Worm (Caenorhabditis elegans) whole organism, L1 larva: ENCODE measurements around the gene C56G2.22.

Source experiments
- Y116A8C.19 ChIP-seq: sonication (generic microtip); optimal IDR thresholded peaks from 2 replicates; lab custom pipeline; 2016; ENCODE audit warnings: missing compliant biosample characterization, missing genetic modification characterization, borderline replicate concordance
- aha-1 ChIP-seq: fragments of 150-350 bp; optimal IDR thresholded peaks from 2 replicates; lab custom pipeline; 2014; ENCODE audit warnings: missing biosample characterization, missing genetic modification characterization
- alr-1 ChIP-seq: fragments of 200-800 bp; sonication (Bioruptor generic); optimal IDR thresholded peaks from 2 replicates; lab custom pipeline; 2018; ENCODE audit warnings: borderline replicate concordance, mild to moderate bottlenecking, missing genetic modification characterization, missing compliant biosample characterization
- aly-2 ChIP-seq: fragments of 150-350 bp; optimal IDR thresholded peaks from 2 replicates; lab custom pipeline; 2014; ENCODE audit warnings: missing biosample characterization, missing genetic modification characterization
- ama-1 ChIP-seq: fragments of 150-350 bp; optimal IDR thresholded peaks from 2 replicates; lab custom pipeline; 2014
- blmp-1 ChIP-seq: fragments of 150-350 bp; optimal IDR thresholded peaks from 2 replicates; lab custom pipeline; 2014; ENCODE audit warnings: missing biosample characterization, missing genetic modification characterization
- ceh-63 ChIP-seq: fragments of 200-800 bp; sonication (Bioruptor generic); optimal IDR thresholded peaks from 2 replicates; lab custom pipeline; 2018; ENCODE audit warnings: mild to moderate bottlenecking, missing genetic modification characterization, missing compliant biosample characterization
- ces-1 ChIP-seq: fragments of 150-350 bp; optimal IDR thresholded peaks from 2 replicates; lab custom pipeline; 2014; ENCODE audit warnings: missing biosample characterization, missing genetic modification reagents, missing genetic modification characterization
- dpl-1 ChIP-seq, 3 experiments: fragments of 150-350 bp in 2 of 3; sonication (generic microtip) in 1 of 3; optimal IDR thresholded peaks; 2 replicates each; lab custom pipeline; 2014 to 2017; ENCODE audit warnings: missing biosample characterization in 3 of 3, missing genetic modification characterization in 3 of 3, missing genetic modification reagents in 3 of 3
- dsc-1 ChIP-seq: sonication (generic microtip); optimal IDR thresholded peaks from 2 replicates; lab custom pipeline; 2016; ENCODE audit warnings: mild to moderate bottlenecking, missing genetic modification characterization, missing compliant biosample characterization
- efl-1 ChIP-seq, 4 experiments: fragments of 150-350 bp; optimal IDR thresholded peaks in 3 of 4; peaks in 1 of 4; 1 replicate in 1 of 4; 2 replicates in 3 of 4; lab custom pipeline; 2014; ENCODE audit warnings: missing biosample characterization in 2 of 4, missing genetic modification characterization in 2 of 4, missing genetic modification reagents in 2 of 4
- efl-3 ChIP-seq: fragments of 200-800 bp; sonication (Bioruptor generic); optimal IDR thresholded peaks from 2 replicates; lab custom pipeline; 2018; ENCODE audit warnings: mild to moderate bottlenecking, missing genetic modification characterization, missing compliant biosample characterization
- egl-13 ChIP-seq: sonication (generic microtip); optimal IDR thresholded peaks from 2 replicates; lab custom pipeline; 2016; ENCODE audit warnings: missing genotype, missing genetic modification reagents, missing genetic modification characterization, missing compliant biosample characterization
- egl-27 ChIP-seq, 2 experiments: fragments of 150-350 bp in 1 of 2; sonication (generic microtip); optimal IDR thresholded peaks; 3 replicates each; lab custom pipeline; 2017 to 2018; ENCODE audit warnings: missing biosample characterization in 2 of 2, missing genetic modification characterization in 2 of 2, missing genetic modification reagents in 2 of 2
- elt-3 ChIP-seq, 6 experiments: fragments of 150-350 bp in 1 of 6; sonication (generic microtip); optimal IDR thresholded peaks; 2 replicates each; lab custom pipeline; 2017 to 2018; ENCODE audit warnings: missing biosample characterization in 6 of 6, missing genetic modification characterization in 6 of 6, inconsistent platforms in 1 of 6
- ets-5 ChIP-seq: fragments of 200-800 bp; sonication (Bioruptor generic); IDR thresholded peaks from 2 replicates; pipeline ENCODE4 v1.3.6; 2022; ENCODE audit warnings: missing genetic modification characterization, missing compliant biosample characterization
- fkh-10 ChIP-seq: sonication (generic microtip); optimal IDR thresholded peaks from 2 replicates; lab custom pipeline; 2017; ENCODE audit warnings: missing biosample characterization, missing genetic modification reagents, missing genetic modification characterization
- fkh-4 ChIP-seq: sonication (generic microtip); optimal IDR thresholded peaks from 2 replicates; lab custom pipeline; 2016; ENCODE audit warnings: missing compliant biosample characterization, missing genetic modification characterization, borderline replicate concordance
- fkh-8 ChIP-seq: sonication (generic microtip); optimal IDR thresholded peaks from 2 replicates; lab custom pipeline; 2016; ENCODE audit warnings: mild to moderate bottlenecking, missing genetic modification characterization, missing compliant biosample characterization
- grh-1 ChIP-seq: fragments of 200-800 bp; sonication (Bioruptor generic); IDR thresholded peaks from 2 replicates; pipeline ENCODE4 v1.3.6; 2022; ENCODE audit warnings: missing genetic modification reagents, missing genetic modification characterization, missing compliant biosample characterization
- hlh-17 ChIP-seq: fragments of 200-800 bp; sonication (Bioruptor generic); optimal IDR thresholded peaks from 2 replicates; lab custom pipeline; 2018; ENCODE audit warnings: missing genetic modification characterization, mild to moderate bottlenecking, missing compliant biosample characterization, moderate library complexity, borderline replicate concordance
- irx-1 ChIP-seq: sonication (generic microtip); optimal IDR thresholded peaks from 2 replicates; lab custom pipeline; 2016; ENCODE audit warnings: missing genetic modification characterization, missing compliant biosample characterization
- lin-13 ChIP-seq: fragments of 150-350 bp; optimal IDR thresholded peaks from 2 replicates; lab custom pipeline; 2014; ENCODE audit warnings: missing biosample characterization, missing genetic modification reagents, missing genetic modification characterization
- lin-35 ChIP-seq, 2 experiments: fragments of 150-350 bp; optimal IDR thresholded peaks; 2 replicates each; lab custom pipeline; 2014; ENCODE audit warnings: missing biosample characterization in 2 of 2, missing genetic modification characterization in 2 of 2, missing genetic modification reagents in 2 of 2
- lin-39 ChIP-seq: fragments of 150-350 bp; optimal IDR thresholded peaks from 2 replicates; lab custom pipeline; 2014; ENCODE audit warnings: missing biosample characterization, missing genetic modification reagents, missing genetic modification characterization
- lsy-2 ChIP-seq, 2 experiments: fragments of 150-350 bp; optimal IDR thresholded peaks; 2 replicates each; lab custom pipeline; 2014; ENCODE audit warnings: missing biosample characterization in 2 of 2, missing genetic modification characterization in 2 of 2
- mab-9 ChIP-seq: fragments of 200-800 bp; sonication (Bioruptor generic); IDR thresholded peaks from 2 replicates; pipeline ENCODE4 v1.3.6; 2022; ENCODE audit warnings: missing genetic modification reagents, missing genetic modification characterization, missing compliant biosample characterization
- mef-2 ChIP-seq: fragments of 150-350 bp; optimal IDR thresholded peaks from 2 replicates; lab custom pipeline; 2014; ENCODE audit warnings: missing biosample characterization, missing genetic modification characterization
- mep-1 ChIP-seq: fragments of 150-350 bp; optimal IDR thresholded peaks from 2 replicates; lab custom pipeline; 2014; ENCODE audit warnings: missing biosample characterization, missing genetic modification characterization
- nhr-11 ChIP-seq: fragments of 150-350 bp; optimal IDR thresholded peaks from 2 replicates; lab custom pipeline; 2014; ENCODE audit warnings: missing biosample characterization, missing genetic modification characterization
- nhr-20 ChIP-seq: sonication (generic microtip); optimal IDR thresholded peaks from 2 replicates; lab custom pipeline; 2016; ENCODE audit warnings: mild to moderate bottlenecking, missing genetic modification characterization, missing compliant biosample characterization
- nhr-237 ChIP-seq: fragments of 150-350 bp; optimal IDR thresholded peaks from 2 replicates; lab custom pipeline; 2014; ENCODE audit warnings: missing biosample characterization, missing genetic modification characterization
- nhr-47 ChIP-seq: sonication (generic microtip); optimal IDR thresholded peaks from 2 replicates; lab custom pipeline; 2016; ENCODE audit warnings: mild to moderate bottlenecking, missing genetic modification characterization, moderate library complexity, missing compliant biosample characterization
- nhr-71 ChIP-seq: sonication (generic microtip); optimal IDR thresholded peaks from 2 replicates; lab custom pipeline; 2016; ENCODE audit warnings: mild to moderate bottlenecking, missing genetic modification characterization, moderate library complexity, missing compliant biosample characterization
- nhr-76 ChIP-seq: sonication (generic microtip); optimal IDR thresholded peaks from 2 replicates; lab custom pipeline; 2017; ENCODE audit warnings: missing biosample characterization, missing genetic modification characterization
- nhr-77 ChIP-seq: fragments of 150-350 bp; optimal IDR thresholded peaks from 2 replicates; lab custom pipeline; 2014; ENCODE audit warnings: missing biosample characterization, missing genetic modification characterization
- nhr-84 ChIP-seq: sonication (generic microtip); optimal IDR thresholded peaks from 2 replicates; lab custom pipeline; 2017; ENCODE audit warnings: missing biosample characterization, missing genetic modification characterization
- nhr-85 ChIP-seq: sonication (generic microtip); peaks from one replicate; lab custom pipeline; 2016; ENCODE audit warnings: missing genetic modification characterization, inconsistent platforms, missing compliant biosample characterization
- pax-3 ChIP-seq: fragments of 200-800 bp; sonication (Bioruptor generic); optimal IDR thresholded peaks from 2 replicates; lab custom pipeline; 2018; ENCODE audit warnings: mild to moderate bottlenecking, missing genetic modification characterization, moderate library complexity, missing compliant biosample characterization
- rnt-1 ChIP-seq: sonication (generic microtip); optimal IDR thresholded peaks from 2 replicates; lab custom pipeline; 2016; ENCODE audit warnings: mild to moderate bottlenecking, missing genetic modification characterization, moderate library complexity, missing compliant biosample characterization
- snpc-4 ChIP-seq: fragments of 150-350 bp; optimal IDR thresholded peaks from 2 replicates; lab custom pipeline; 2014; ENCODE audit warnings: missing biosample characterization, missing genetic modification characterization
- sox-4 ChIP-seq: sonication (generic microtip); optimal IDR thresholded peaks from 2 replicates; lab custom pipeline; 2016; ENCODE audit warnings: missing genetic modification characterization, missing compliant biosample characterization
- sup-37 ChIP-seq: fragments of 200-800 bp; sonication (Bioruptor generic); optimal IDR thresholded peaks from 2 replicates; lab custom pipeline; 2018; ENCODE audit warnings: mild to moderate bottlenecking, missing genetic modification characterization, missing compliant biosample characterization
- swsn-7 ChIP-seq: sonication (generic microtip); optimal IDR thresholded peaks from 2 replicates; lab custom pipeline; 2016; ENCODE audit warnings: missing genetic modification characterization, missing compliant biosample characterization
- tbx-2 ChIP-seq: sonication (generic microtip); optimal IDR thresholded peaks from 2 replicates; lab custom pipeline; 2016; ENCODE audit warnings: missing genetic modification characterization, missing compliant biosample characterization
- unc-130 ChIP-seq: fragments of 150-350 bp; optimal IDR thresholded peaks from 2 replicates; lab custom pipeline; 2017; ENCODE audit warnings: missing biosample characterization, missing genetic modification characterization, inconsistent platforms
- unc-30 ChIP-seq: sonication (generic microtip); optimal IDR thresholded peaks from 2 replicates; lab custom pipeline; 2017; ENCODE audit warnings: missing biosample characterization, missing genetic modification characterization
- unc-62 ChIP-seq: fragments of 150-350 bp; optimal IDR thresholded peaks from 2 replicates; lab custom pipeline; 2014; ENCODE audit warnings: missing biosample characterization, missing genetic modification reagents, missing genetic modification characterization
- xbp-1 ChIP-seq: sonication (generic microtip); optimal IDR thresholded peaks from 2 replicates; lab custom pipeline; 2016; ENCODE audit warnings: missing genetic modification characterization, missing compliant biosample characterization
- zag-1 ChIP-seq: fragments of 150-350 bp; optimal IDR thresholded peaks from 2 replicates; lab custom pipeline; 2014; ENCODE audit warnings: missing biosample characterization, missing genetic modification characterization
- ztf-4 ChIP-seq: fragments of 150-350 bp; optimal IDR thresholded peaks from 2 replicates; lab custom pipeline; 2014; ENCODE audit warnings: missing biosample characterization, missing genetic modification characterization

Gene C56G2.22

DNA sequence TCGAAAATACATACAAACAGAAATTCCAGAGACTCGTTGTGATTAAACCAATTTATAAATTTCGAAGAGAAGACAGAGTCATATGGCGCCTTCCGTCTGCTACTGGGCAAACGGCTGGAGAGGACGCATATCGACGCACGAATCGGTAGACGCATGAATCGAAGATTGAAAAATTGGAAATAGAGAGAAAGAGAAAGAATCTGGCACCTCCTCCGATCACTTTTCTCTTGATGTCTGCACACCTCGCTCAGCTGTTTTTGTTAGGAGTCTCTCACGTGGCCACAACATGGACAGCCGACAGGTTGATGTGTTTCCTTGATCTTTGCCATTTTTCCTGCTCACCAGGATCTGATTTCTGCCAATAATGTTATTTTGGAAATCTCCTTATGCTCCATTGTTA lies 13.9 kb downstream of the C56G2.22 start (continued):
- TF ChIP-seq lin-39 (tag; lab: Kevin White, UChicago) (peak; percentile 66), nhr-11 (tag; lab: Kevin White, UChicago) (no peak), dpl-1 (GFP tag; optimal IDR thresholded peaks at IDR 0.05; lab: Kevin White, UChicago) (peak in 1 of 3 experiments; percentile 28), ets-5 (GFP tag; lab: Robert Waterston, UW) (no peak), mep-1 (tag; lab: Kevin White, UChicago) (no peak), rnt-1 (tag; lab: Kevin White, UChicago) (peak; percentile 84), unc-30 (tag; lab: Kevin White, UChicago) (no peak), egl-13 (no peak), pax-3 (tag; lab: Kevin White, UChicago) (no peak), grh-1 (peak; percentile 54; the same call in 1 of the 2 replicates), hlh-17 (GFP tag; lab: Kevin White, UChicago) (no peak), swsn-7 (tag; lab: Kevin White, UChicago) (peak; percentile 2), ama-1 (no peak), elt-3 (tag; optimal IDR thresholded peaks at IDR 0.05; lab: Kevin White, UChicago) (peak in 1 of 6 experiments; percentile 3), fkh-8 (tag; lab: Kevin White, UChicago) (no peak), alr-1 (tag; lab: Kevin White, UChicago) (no peak), fkh-10 (GFP tag; lab: Kevin White, UChicago) (no peak), nhr-84 (tag; lab: Kevin White, UChicago) (no peak), fkh-4 (tag; lab: Kevin White, UChicago) (no peak), tbx-2 (peak; percentile 42), sup-37 (no peak), aha-1 (tag; lab: Kevin White, UChicago) (no peak), ztf-4 (no peak), unc-62 (GFP tag; lab: Kevin White, UChicago) (no peak), nhr-237 (tag; lab: Kevin White, UChicago) (no peak), ces-1 (GFP tag; lab: Kevin White, UChicago) (no peak), egl-27 (tag; optimal IDR thresholded peaks at IDR 0.05; lab: Kevin White, UChicago) (peak in 1 of 2 experiments; percentile 1), mab-9 (GFP tag; lab: Robert Waterston, UW) (no peak), xbp-1 (tag; lab: Kevin White, UChicago) (no peak), ceh-63 (GFP tag; lab: Kevin White, UChicago) (no peak), zag-1 (tag; lab: Kevin White, UChicago) (no peak), nhr-85 (tag; lab: Kevin White, UChicago) (peak; percentile 97), dsc-1 (tag; lab: Kevin White, UChicago) (peak; percentile 57), nhr-71 (tag; lab: Kevin White, UChicago) (peak; percentile 92), mef-2 (tag; lab: Kevin White, UChicago) (no peak), aly-2 (no peak), nhr-76 (no peak)

DNA sequence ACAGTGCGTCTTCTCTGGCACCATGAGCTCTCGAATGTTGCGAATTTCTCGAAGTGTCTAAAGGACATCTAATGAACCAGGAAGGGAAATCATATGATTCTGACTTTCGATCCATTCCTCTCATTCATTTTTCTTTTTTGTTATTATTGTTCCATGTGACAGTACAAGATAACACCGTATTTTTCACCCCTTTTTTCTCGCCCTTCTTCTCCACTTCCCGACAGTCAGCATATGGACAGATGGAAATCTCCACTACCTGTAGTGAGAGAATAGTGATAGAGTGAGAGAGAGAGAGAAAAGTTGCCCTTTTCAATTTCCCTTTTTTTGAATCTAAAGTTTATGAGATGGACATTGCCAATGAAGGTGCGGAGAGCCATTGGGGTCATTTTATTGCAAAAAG lies 14.6 kb downstream of the C56G2.22 start:
- no peak for TF ChIP-seq nhr-77 (tag; lab: Kevin White, UChicago)
- TF ChIP-seq lin-35 (GFP tag; optimal IDR thresholded peaks at IDR 0.05; lab: Kevin White, UChicago), result peak in 1 of 2 experiments; percentile 60
- no peak for TF ChIP-seq sox-4
- no peak for TF ChIP-seq ama-1
- peak in 1 of 3 experiments; percentile 1 for TF ChIP-seq dpl-1 (GFP tag; optimal IDR thresholded peaks at IDR 0.05; lab: Kevin White, UChicago)
- peak; percentile 94 for TF ChIP-seq blmp-1
- no peak for TF ChIP-seq fkh-10 (GFP tag; lab: Kevin White, UChicago)
- TF ChIP-seq efl-3, result no peak
- TF ChIP-seq Y116A8C.19 (tag; lab: Kevin White, UChicago), result no peak
- TF ChIP-seq xbp-1 (tag; lab: Kevin White, UChicago), result no peak
- TF ChIP-seq nhr-85 (tag; lab: Kevin White, UChicago), result peak; percentile 97
- TF ChIP-seq nhr-47 (tag; lab: Kevin White, UChicago), result no peak
- TF ChIP-seq efl-1 (optimal IDR thresholded peaks at IDR 0.05; lab: Kevin White, UChicago), result no peak
- TF ChIP-seq efl-1 (GFP tag; optimal IDR thresholded peaks at IDR 0.05 in 1 of 2; lab: Kevin White, UChicago), result no peak
- no peak for TF ChIP-seq ceh-63 (GFP tag; lab: Kevin White, UChicago)
- peak; percentile 18 to 33 for TF ChIP-seq lsy-2 (tag; optimal IDR thresholded peaks at IDR 0.05; lab: Kevin White, UChicago)
- no peak for TF ChIP-seq egl-27 (tag; optimal IDR thresholded peaks at IDR 0.05; lab: Kevin White, UChicago)
- TF ChIP-seq mef-2 (tag; lab: Kevin White, UChicago), result no peak
- peak; percentile 29 for TF ChIP-seq rnt-1 (tag; lab: Kevin White, UChicago)
- TF ChIP-seq nhr-20, result peak; percentile 73
- TF ChIP-seq lin-13 (GFP tag; lab: Kevin White, UChicago), result peak; percentile 13
- TF ChIP-seq dsc-1 (tag; lab: Kevin White, UChicago), result no peak
- no peak for TF ChIP-seq aha-1 (tag; lab: Kevin White, UChicago)
- TF ChIP-seq unc-130, result no peak
- TF ChIP-seq irx-1 (tag; lab: Kevin White, UChicago), result no peak
- peak in 3 of 6 experiments; percentile 21 to 67 (median 31) for TF ChIP-seq elt-3 (tag; optimal IDR thresholded peaks at IDR 0.05; lab: Kevin White, UChicago)
- no peak for TF ChIP-seq snpc-4 (tag; lab: Kevin White, UChicago)
- peak; percentile 71 for TF ChIP-seq mep-1 (tag; lab: Kevin White, UChicago)
